Worm (Caenorhabditis elegans): ENCODE results near the gene ifbp-1.
A peak's percentile ranks its signal among the peaks of the same experiment; 100 is the strongest.

Gene ifbp-1

DNA sequence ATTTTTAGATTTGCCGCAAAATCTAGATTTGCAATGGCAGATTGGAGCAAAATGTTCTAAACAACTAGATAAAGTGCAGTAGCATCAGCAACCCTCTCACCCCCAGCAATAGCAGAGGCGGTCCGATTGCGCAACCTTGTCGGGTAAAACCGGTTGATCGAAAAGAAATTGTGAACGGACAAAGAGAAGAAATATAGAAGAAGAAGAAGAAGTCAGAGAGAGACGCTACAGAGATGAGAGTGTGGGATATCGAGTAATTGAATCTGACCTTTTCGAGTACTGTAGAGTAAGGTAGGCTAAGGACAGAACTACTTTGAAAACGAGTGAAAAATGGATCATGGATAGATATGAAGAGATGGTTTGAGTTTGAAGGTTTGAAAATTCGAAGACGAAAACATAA is 4.2 kb downstream of the ifbp-1 start:
- TF ChIP-seq unc-30 (tag; optimal IDR thresholded peaks at IDR 0.05), result no peak
- no peak for TF ChIP-seq fkh-10 (GFP tag; optimal IDR thresholded peaks at IDR 0.05)
- TF ChIP-seq vab-15 (tag; optimal IDR thresholded peaks at IDR 0.05), result no peak
- TF ChIP-seq nhr-90 (tag; optimal IDR thresholded peaks at IDR 0.05; ENCODE audit: poor library complexity), result peak; percentile 26
- no peak for TF ChIP-seq unc-130 (tag; optimal IDR thresholded peaks at IDR 0.05)
- TF ChIP-seq swsn-7 (tag; optimal IDR thresholded peaks at IDR 0.05), result no peak
- TF ChIP-seq mep-1 (tag; optimal IDR thresholded peaks at IDR 0.05), result peak; percentile 55
- TF ChIP-seq blmp-1 (tag; optimal IDR thresholded peaks at IDR 0.05), result peak; percentile 71
- no peak for TF ChIP-seq isw-1 (GFP tag; IDR thresholded peaks at IDR 0.05)
- TF ChIP-seq lin-35 (GFP tag; optimal IDR thresholded peaks at IDR 0.05), result no peak
- TF ChIP-seq tlp-1 (tag; optimal IDR thresholded peaks at IDR 0.05), result no peak
- TF ChIP-seq rnt-1 (tag; optimal IDR thresholded peaks at IDR 0.05), result peak; percentile 19
- TF ChIP-seq ztf-4 (tag; optimal IDR thresholded peaks at IDR 0.05), result no peak
- peak; percentile 2 for TF ChIP-seq nhr-47 (tag; optimal IDR thresholded peaks at IDR 0.05)
- no peak for TF ChIP-seq fkh-8 (tag; optimal IDR thresholded peaks at IDR 0.05)
- TF ChIP-seq ceh-63 (GFP tag; optimal IDR thresholded peaks at IDR 0.05), result no peak
- no peak for TF ChIP-seq zip-4 (GFP tag; optimal IDR thresholded peaks at IDR 0.05)
- TF ChIP-seq nhr-71 (tag; optimal IDR thresholded peaks at IDR 0.05), result peak; percentile 19
- TF ChIP-seq tbx-2 (tag; optimal IDR thresholded peaks at IDR 0.05), result no peak
- TF ChIP-seq grh-1 (GFP tag; IDR thresholded peaks at IDR 0.05), result peak; percentile 94
- no peak for TF ChIP-seq lir-3 (tag; optimal IDR thresholded peaks at IDR 0.05; ENCODE audit: poor library complexity)
- TF ChIP-seq nhr-85 (tag), result peak; percentile 95
- peak in 1 of 6 experiments; percentile 12 for TF ChIP-seq elt-3 (tag; optimal IDR thresholded peaks at IDR 0.05)
- TF ChIP-seq nhr-77 (tag; optimal IDR thresholded peaks at IDR 0.05), result no peak
- TF ChIP-seq pax-3 (tag; optimal IDR thresholded peaks at IDR 0.05), result no peak
- no peak for TF ChIP-seq hpl-2 (GFP tag; optimal IDR thresholded peaks at IDR 0.05)
- TF ChIP-seq ceh-90 (tag; optimal IDR thresholded peaks at IDR 0.05), result no peak
- peak; percentile 83 for TF ChIP-seq lin-14 (GFP tag; optimal IDR thresholded peaks at IDR 0.05)
- TF ChIP-seq unc-98 (GFP tag; IDR thresholded peaks at IDR 0.05), result no peak
- TF ChIP-seq fos-1 (tag; optimal IDR thresholded peaks at IDR 0.05), result no peak
- TF ChIP-seq unc-86 (tag; optimal IDR thresholded peaks at IDR 0.05), result no peak
- no peak for TF ChIP-seq lin-13 (GFP tag; optimal IDR thresholded peaks at IDR 0.05)
- no peak for TF ChIP-seq nhr-84 (tag; optimal IDR thresholded peaks at IDR 0.05)
- TF ChIP-seq ceh-82 (tag; optimal IDR thresholded peaks at IDR 0.05), result no peak
- no peak for TF ChIP-seq ztf-11 (tag; optimal IDR thresholded peaks at IDR 0.05)
- no peak for TF ChIP-seq efl-3 (GFP tag; optimal IDR thresholded peaks at IDR 0.05)
- no peak for TF ChIP-seq ets-5 (GFP tag; IDR thresholded peaks at IDR 0.05)
- no peak for TF ChIP-seq F16B12.6 (tag; optimal IDR thresholded peaks at IDR 0.05)
- no peak for TF ChIP-seq sup-37 (GFP tag; optimal IDR thresholded peaks at IDR 0.05)
- peak in 1 of 2 experiments; percentile 70 for TF ChIP-seq lsy-2 (tag; optimal IDR thresholded peaks at IDR 0.05)
- peak; percentile 30 for TF ChIP-seq snu-23 (GFP tag; optimal IDR thresholded peaks at IDR 0.05)
- no peak for TF ChIP-seq jun-1 (tag; optimal IDR thresholded peaks at IDR 0.05)
- no peak for TF ChIP-seq elt-2 (tag; optimal IDR thresholded peaks at IDR 0.05)
- peak; percentile 38 for TF ChIP-seq nhr-20 (tag; optimal IDR thresholded peaks at IDR 0.05)
- peak in 1 of 3 experiments; percentile 1 for TF ChIP-seq dpl-1 (GFP tag; optimal IDR thresholded peaks at IDR 0.05)
- no peak for TF ChIP-seq ama-1 (optimal IDR thresholded peaks at IDR 0.05)
- no peak for TF ChIP-seq aha-1 (tag; optimal IDR thresholded peaks at IDR 0.05)
- peak; percentile 14 for TF ChIP-seq C16A3.4 (tag; optimal IDR thresholded peaks at IDR 0.05)
- TF ChIP-seq lin-39 (tag; optimal IDR thresholded peaks at IDR 0.05), result no peak
- no peak for TF ChIP-seq zag-1 (tag; optimal IDR thresholded peaks at IDR 0.05)
